Fruit fly (Drosophila melanogaster) whole organism, embryonic: Measurements from ENCODE around the gene CG4101.

Experiments used
- Atf3 ChIP-seq: fragments of 200-800 bp; sonication (Bioruptor generic); optimal IDR thresholded peaks from 3 replicates; lab custom pipeline; 2016; ENCODE audit warnings: missing biosample characterization, missing genetic modification characterization
- CG10274 ChIP-seq: fragments of 200-800 bp; sonication (Bioruptor generic); optimal IDR thresholded peaks from 3 replicates; lab custom pipeline; 2017; ENCODE audit warnings: missing biosample characterization, mild to moderate bottlenecking, missing genetic modification characterization
- CG11456 ChIP-seq: fragments of 200-800 bp; sonication (Bioruptor generic); IDR thresholded peaks from 3 replicates; pipeline ENCODE4 v1.3.6; 2022; ENCODE audit warnings: missing biosample characterization, missing genetic modification characterization
- CG11560 ChIP-seq: fragments of 200-800 bp; sonication (Bioruptor generic); IDR thresholded peaks from 3 replicates; pipeline ENCODE4 v1.3.6; 2022; ENCODE audit warnings: missing biosample characterization, missing genetic modification characterization
- CG1233 ChIP-seq: fragments of 200-800 bp; sonication (Bioruptor generic); optimal IDR thresholded peaks from 4 replicates; lab custom pipeline; 2018; ENCODE audit warnings: missing biosample characterization, mild to moderate bottlenecking, missing genetic modification characterization
- CG14860 ChIP-seq: fragments of 200-800 bp; sonication (Bioruptor generic); IDR thresholded peaks from 3 replicates; pipeline ENCODE4 v1.3.6; 2022; ENCODE audit warnings: missing biosample characterization, missing genetic modification characterization; ENCODE audit not compliant: partially characterized antibody
- CG14965 ChIP-seq: fragments of 200-800 bp; sonication (Bioruptor generic); optimal IDR thresholded peaks from 2 replicates; lab custom pipeline; 2016; ENCODE audit warnings: missing biosample characterization, missing genetic modification characterization, borderline replicate concordance
- CG15601 ChIP-seq: fragments of 200-800 bp; sonication (Bioruptor generic); optimal IDR thresholded peaks from 3 replicates; lab custom pipeline; 2019; ENCODE audit warnings: missing biosample characterization, mild to moderate bottlenecking, missing genetic modification characterization, moderate library complexity
- CG17361 ChIP-seq: fragments of 200-800 bp; sonication (Bioruptor generic); IDR thresholded peaks from 3 replicates; pipeline ENCODE4 v1.3.6; 2022; ENCODE audit warnings: missing biosample characterization, missing genetic modification characterization
- CG17568 ChIP-seq: fragments of 200-800 bp; sonication (Bioruptor generic); optimal IDR thresholded peaks from 2 replicates; lab custom pipeline; 2018; ENCODE audit warnings: missing biosample characterization, mild to moderate bottlenecking, missing genetic modification characterization, moderate library complexity
- CG17829 ChIP-seq: fragments of 200-800 bp; optimal IDR thresholded peaks from 2 replicates; lab custom pipeline; 2019; ENCODE audit warnings: missing biosample characterization, mild to moderate bottlenecking, missing genetic modification characterization, moderate library complexity
- CG2120 ChIP-seq: fragments of 200-800 bp; sonication (Bioruptor generic); optimal IDR thresholded peaks from 3 replicates; lab custom pipeline; 2016; ENCODE audit warnings: missing biosample characterization, missing genetic modification characterization
- CG2875 ChIP-seq: fragments of 200-800 bp; sonication (Bioruptor generic); optimal IDR thresholded peaks from 2 replicates; lab custom pipeline; 2017; ENCODE audit warnings: missing biosample characterization, mild to moderate bottlenecking, missing genetic modification characterization, missing genetic modification reagents
- CG32772 ChIP-seq: fragments of 200-800 bp; sonication (Bioruptor generic); IDR thresholded peaks from 2 replicates; pipeline ENCODE4 v1.3.6; 2022; ENCODE audit warnings: missing biosample characterization, missing genetic modification characterization
- CG43689 ChIP-seq: fragments of 200-800 bp; sonication (Bioruptor generic); IDR thresholded peaks from 2 replicates; pipeline ENCODE4 v1.3.6; 2022; ENCODE audit warnings: missing biosample characterization, missing genetic modification characterization
- CG6683 ChIP-seq: fragments of 200-800 bp; sonication (Bioruptor generic); optimal IDR thresholded peaks from 2 replicates; lab custom pipeline; 2017; ENCODE audit warnings: missing biosample characterization, mild to moderate bottlenecking, missing genetic modification characterization, missing genetic modification reagents
- CG6813 ChIP-seq: fragments of 200-800 bp; sonication (Bioruptor generic); optimal IDR thresholded peaks from 2 replicates; lab custom pipeline; 2017; ENCODE audit warnings: missing biosample characterization, missing genetic modification characterization, mild to moderate bottlenecking, moderate library complexity, missing genetic modification reagents
- CG7987 ChIP-seq: fragments of 200-800 bp; sonication (Bioruptor generic); optimal IDR thresholded peaks from 2 replicates; lab custom pipeline; 2018; ENCODE audit warnings: missing biosample characterization, mild to moderate bottlenecking, missing genetic modification characterization, moderate library complexity
- CG8290 ChIP-seq, 3 experiments: fragments of 200-800 bp; sonication (Bioruptor generic); optimal IDR thresholded peaks; 2 replicates each; lab custom pipeline; 2016 to 2019; ENCODE audit warnings: missing biosample characterization in 3 of 3, missing genetic modification characterization in 3 of 3, mild to moderate bottlenecking in 2 of 3, moderate library complexity in 1 of 3
- CG8359 ChIP-seq: fragments of 200-800 bp; sonication (Bioruptor generic); optimal IDR thresholded peaks from 2 replicates; lab custom pipeline; 2017; ENCODE audit warnings: missing biosample characterization, mild to moderate bottlenecking, missing genetic modification characterization, borderline replicate concordance
- CHES-1-like ChIP-seq: fragments of 200-800 bp; sonication (Bioruptor generic); optimal IDR thresholded peaks from 2 replicates; lab custom pipeline; 2016; ENCODE audit warnings: missing biosample characterization, missing genetic modification characterization
- Dbx ChIP-seq: fragments of 200-800 bp; sonication (Bioruptor generic); IDR thresholded peaks from 3 replicates; pipeline ENCODE4 v1.3.6; 2022; ENCODE audit warnings: missing biosample characterization, missing genetic modification characterization
- Dek ChIP-seq: fragments of 200-800 bp; sonication (Bioruptor generic); optimal IDR thresholded peaks from 3 replicates; lab custom pipeline; 2019; ENCODE audit warnings: missing biosample characterization, mild to moderate bottlenecking, missing genetic modification characterization, moderate library complexity
- Dfd ChIP-seq, 2 experiments: fragments of >200 bp; optimal IDR thresholded peaks; 2 replicates each; lab custom pipeline; 2017; ENCODE audit warnings: missing biosample characterization in 2 of 2, missing genetic modification characterization in 2 of 2
- Dip3 ChIP-seq: fragments of 200-800 bp; sonication (Bioruptor generic); optimal IDR thresholded peaks from 3 replicates; lab custom pipeline; 2016; ENCODE audit warnings: missing biosample characterization, missing genetic modification characterization
- H15 ChIP-seq: fragments of 200-800 bp; sonication (Bioruptor generic); IDR thresholded peaks from 3 replicates; pipeline ENCODE4 v1.3.6; 2022; ENCODE audit warnings: missing biosample characterization, missing genetic modification characterization
- Hsf ChIP-seq: fragments of 200-800 bp; sonication (Bioruptor generic); optimal IDR thresholded peaks from 3 replicates; lab custom pipeline; 2016; ENCODE audit warnings: missing biosample characterization, missing genetic modification characterization
- Kr ChIP-seq: fragments of 200-800 bp; sonication (Bioruptor generic); optimal IDR thresholded peaks from 2 replicates; lab custom pipeline; 2017; ENCODE audit warnings: missing biosample characterization, mild to moderate bottlenecking, missing genetic modification characterization
- Max ChIP-seq: fragments of 200-800 bp; sonication (Bioruptor generic); optimal IDR thresholded peaks from 2 replicates; lab custom pipeline; 2016; ENCODE audit warnings: missing biosample characterization, mild to moderate bottlenecking, missing genetic modification characterization
- Nf-YB ChIP-seq: fragments of 200-800 bp; sonication (Bioruptor generic); optimal IDR thresholded peaks from 3 replicates; lab custom pipeline; 2019; ENCODE audit warnings: missing biosample characterization, mild to moderate bottlenecking, missing genetic modification characterization, moderate library complexity
- Stat92E ChIP-seq, 3 experiments: fragments of >200 bp in 2 of 3; fragments of 200-800 bp in 1 of 3; sonication (Bioruptor generic) in 1 of 3; optimal IDR thresholded peaks; 2 replicates each; lab custom pipeline; 2017 to 2019; ENCODE audit warnings: missing biosample characterization in 3 of 3, missing genetic modification characterization in 3 of 3, mild to moderate bottlenecking in 1 of 3, moderate library complexity in 1 of 3
- bigmax ChIP-seq: fragments of 200-800 bp; sonication (Bioruptor generic); optimal IDR thresholded peaks from 2 replicates; lab custom pipeline; 2018; ENCODE audit warnings: missing biosample characterization, mild to moderate bottlenecking, missing genetic modification characterization
- caup ChIP-seq: fragments of 200-800 bp; sonication (Bioruptor generic); optimal IDR thresholded peaks from 3 replicates; lab custom pipeline; 2017; ENCODE audit warnings: missing biosample characterization, mild to moderate bottlenecking, missing genetic modification characterization, moderate library complexity; ENCODE audit not compliant: severe bottlenecking
- cg ChIP-seq: fragments of 200-800 bp; sonication (Bioruptor generic); optimal IDR thresholded peaks from 3 replicates; lab custom pipeline; 2019; ENCODE audit warnings: missing biosample characterization, mild to moderate bottlenecking, missing genetic modification characterization, moderate library complexity
- cwo ChIP-seq: fragments of 200-800 bp; sonication (Bioruptor generic); optimal IDR thresholded peaks from 3 replicates; lab custom pipeline; 2017; ENCODE audit warnings: missing biosample characterization, missing genetic modification characterization, mild to moderate bottlenecking, moderate library complexity, missing genetic modification reagents
- exex ChIP-seq: fragments of 200-800 bp; sonication (Bioruptor generic); optimal IDR thresholded peaks from 4 replicates; lab custom pipeline; 2018; ENCODE audit warnings: missing biosample characterization, mild to moderate bottlenecking, missing genetic modification characterization, moderate library complexity
- fd3F ChIP-seq: fragments of 200-800 bp; sonication (Bioruptor generic); optimal IDR thresholded peaks from 2 replicates; lab custom pipeline; 2018; ENCODE audit warnings: missing biosample characterization, mild to moderate bottlenecking, missing genetic modification characterization, moderate library complexity
- fru ChIP-seq: fragments of >200 bp; optimal IDR thresholded peaks from 2 replicates; lab custom pipeline; 2017
- ftz-f1 ChIP-seq: fragments of 200-800 bp; sonication (Bioruptor generic); optimal IDR thresholded peaks from 2 replicates; lab custom pipeline; 2016; ENCODE audit warnings: missing biosample characterization, missing genetic modification characterization
- grn ChIP-seq: fragments of 200-800 bp; sonication (Bioruptor generic); optimal IDR thresholded peaks from 3 replicates; lab custom pipeline; 2017; ENCODE audit warnings: missing biosample characterization, missing genetic modification characterization
- ham ChIP-seq: fragments of 200-800 bp; sonication (Bioruptor generic); IDR thresholded peaks from 2 replicates; pipeline ENCODE4 v1.3.6; 2022; ENCODE audit warnings: missing biosample characterization, missing genetic modification characterization
- hb ChIP-seq: fragments of 200-800 bp; sonication (Bioruptor generic); IDR thresholded peaks from 3 replicates; pipeline ENCODE4 v1.3.6; 2022; ENCODE audit warnings: missing biosample characterization, missing genetic modification characterization; ENCODE audit not compliant: partially characterized antibody
- kay ChIP-seq: fragments of 200-800 bp; sonication (Bioruptor generic); optimal IDR thresholded peaks from 2 replicates; lab custom pipeline; 2016; ENCODE audit warnings: missing biosample characterization, missing genetic modification characterization
- lbe ChIP-seq: fragments of 200-800 bp; sonication (Bioruptor generic); optimal IDR thresholded peaks from 2 replicates; lab custom pipeline; 2016; ENCODE audit warnings: missing biosample characterization, mild to moderate bottlenecking, missing genetic modification characterization
- maf-S ChIP-seq: fragments of 200-800 bp; sonication (Bioruptor generic); optimal IDR thresholded peaks from 2 replicates; lab custom pipeline; 2016; ENCODE audit warnings: missing biosample characterization, missing genetic modification characterization
- nerfin-1 ChIP-seq: fragments of 200-800 bp; sonication (Bioruptor generic); optimal IDR thresholded peaks from 3 replicates; lab custom pipeline; 2019; ENCODE audit warnings: missing biosample characterization, mild to moderate bottlenecking, missing genetic modification characterization, moderate library complexity
- pfk ChIP-seq: fragments of 200-800 bp; sonication (Bioruptor generic); optimal IDR thresholded peaks from 2 replicates; lab custom pipeline; 2018; ENCODE audit warnings: missing biosample characterization, mild to moderate bottlenecking, missing genetic modification characterization, moderate library complexity
- tup ChIP-seq: fragments of 200-800 bp; sonication (Bioruptor generic); optimal IDR thresholded peaks from 2 replicates; lab custom pipeline; 2016; ENCODE audit warnings: missing biosample characterization, mild to moderate bottlenecking, missing genetic modification characterization, moderate library complexity
- zen ChIP-seq: fragments of 200-800 bp; sonication (Bioruptor generic); optimal IDR thresholded peaks from 3 replicates; lab custom pipeline; 2018; ENCODE audit warnings: missing biosample characterization, mild to moderate bottlenecking, missing genetic modification characterization, moderate library complexity

CG4101 gene

dm6 chr3L:16581201-16581705 is 31.0 kb upstream of the CG4101 start, which contains the start of gene Smn (continued):
- TF ChIP-seq Hsf (GFP tag; lab: Kevin White, UChicago), result peak; percentile 46
- no peak for TF ChIP-seq Atf3 (GFP tag; lab: Kevin White, UChicago)
- TF ChIP-seq CG17829, result peak; percentile 43
- TF ChIP-seq exex (tag; lab: Kevin White, UChicago), result no peak
- no peak for TF ChIP-seq CG11456 (GFP tag; lab: Robert Waterston, UW)
- peak; percentile 7 for TF ChIP-seq Nf-YB (GFP tag; lab: Kevin White, UChicago)
- no peak for TF ChIP-seq kay (GFP tag; lab: Kevin White, UChicago)
- TF ChIP-seq Stat92E (GFP tag; optimal IDR thresholded peaks at IDR 0.05; lab: Kevin White, UChicago), result no peak
- no peak for TF ChIP-seq CG32772 (GFP tag; lab: Robert Waterston, UW)
- 0 out of 3 replicates have a peak, but pooled peaks have one; percentile 56 for TF ChIP-seq Dbx
- peak; percentile 29 for TF ChIP-seq CG1233 (GFP tag; lab: Kevin White, UChicago)
- peak; percentile 6 for TF ChIP-seq CG6683 (GFP tag; lab: Kevin White, UChicago)
- TF ChIP-seq Dfd (GFP tag; optimal IDR thresholded peaks at IDR 0.05; lab: Kevin White, UChicago), result no peak
- peak; percentile 34 for TF ChIP-seq Dek
- no peak for TF ChIP-seq cg
- TF ChIP-seq hb (GFP tag; lab: Robert Waterston, UW), result peak; percentile 83
- no peak for TF ChIP-seq fru
- peak; percentile 58; the same call in 2 of the 3 replicates for TF ChIP-seq CG17361 (GFP tag; lab: Robert Waterston, UW)
- TF ChIP-seq CG11560 (tag; lab: Robert Waterston, UW), result no peak
- peak; percentile 68 for TF ChIP-seq CG8290 (GFP tag; optimal IDR thresholded peaks at IDR 0.05; lab: Kevin White, UChicago)
- TF ChIP-seq CG8290 (tag; optimal IDR thresholded peaks at IDR 0.05; lab: Kevin White, UChicago), result peak; percentile 13 to 67
- peak; percentile 61 for TF ChIP-seq lbe (GFP tag; lab: Kevin White, UChicago)
- TF ChIP-seq CG10274 (GFP tag; lab: Kevin White, UChicago), result no peak
- no peak for TF ChIP-seq grn
- no peak for TF ChIP-seq CG43689
- no peak for TF ChIP-seq CG7987 (GFP tag; lab: Kevin White, UChicago)
- TF ChIP-seq ftz-f1 (GFP tag; lab: Kevin White, UChicago), result no peak
- peak; percentile 84 for TF ChIP-seq CG14860 (GFP tag; lab: Robert Waterston, UW)
- TF ChIP-seq CG15601, result peak; percentile 19
- no peak for TF ChIP-seq CG14965 (GFP tag; lab: Kevin White, UChicago)
- TF ChIP-seq caup (GFP tag; lab: Kevin White, UChicago), result no peak
- no peak for TF ChIP-seq CG6813
- no peak for TF ChIP-seq pfk (GFP tag; lab: Kevin White, UChicago)
- no peak for TF ChIP-seq H15 (GFP tag; lab: Robert Waterston, UW)
- TF ChIP-seq cwo (GFP tag; lab: Kevin White, UChicago), result peak; percentile 20
- no peak for TF ChIP-seq CG2875 (GFP tag; lab: Kevin White, UChicago)
- TF ChIP-seq zen (tag; lab: Kevin White, UChicago), result peak; percentile 28
- TF ChIP-seq CG17568 (GFP tag; lab: Kevin White, UChicago), result no peak
- TF ChIP-seq Dip3 (GFP tag; lab: Kevin White, UChicago), result peak; percentile 55
- TF ChIP-seq Kr (GFP tag; lab: Kevin White, UChicago), result no peak
- no peak for TF ChIP-seq CG8359
- peak; percentile 82 for TF ChIP-seq CG2120 (GFP tag; lab: Kevin White, UChicago)
- TF ChIP-seq maf-S (GFP tag; lab: Kevin White, UChicago), result no peak
- peak; percentile 50 for TF ChIP-seq Max (GFP tag; lab: Kevin White, UChicago)
- peak; percentile 42 for TF ChIP-seq nerfin-1 (tag; lab: Kevin White, UChicago)
- peak; percentile 78 for TF ChIP-seq CHES-1-like (GFP tag; lab: Kevin White, UChicago)
- TF ChIP-seq fd3F (GFP tag; lab: Kevin White, UChicago), result peak; percentile 32
- no peak for TF ChIP-seq tup
- no peak for TF ChIP-seq ham (GFP tag; lab: Robert Waterston, UW)
- no peak for TF ChIP-seq bigmax (GFP tag; lab: Kevin White, UChicago)
